Worm (Caenorhabditis elegans) whole organism, L1 larva: ENCODE data around the gene C48D1.5.

Experiments
- C16A3.4 ChIP-seq: fragments of 150-350 bp; optimal IDR thresholded peaks from 2 replicates; lab custom pipeline; 2014; ENCODE audit warnings: missing biosample characterization, missing genetic modification characterization
- C34B4.2 ChIP-seq: sonication (generic microtip); optimal IDR thresholded peaks from 2 replicates; lab custom pipeline; 2017; ENCODE audit warnings: mild to moderate bottlenecking, missing genetic modification characterization, missing compliant biosample characterization
- Y116A8C.19 ChIP-seq: sonication (generic microtip); optimal IDR thresholded peaks from 2 replicates; lab custom pipeline; 2016; ENCODE audit warnings: missing compliant biosample characterization, missing genetic modification characterization, borderline replicate concordance
- ceh-63 ChIP-seq: fragments of 200-800 bp; sonication (Bioruptor generic); optimal IDR thresholded peaks from 2 replicates; lab custom pipeline; 2018; ENCODE audit warnings: mild to moderate bottlenecking, missing genetic modification characterization, missing compliant biosample characterization
- ceh-8 ChIP-seq: fragments of 200-800 bp; sonication (Bioruptor generic); optimal IDR thresholded peaks from 2 replicates; lab custom pipeline; 2018; ENCODE audit warnings: mild to moderate bottlenecking, missing genetic modification characterization, moderate library complexity, missing compliant biosample characterization
- dpl-1 ChIP-seq, 3 experiments: fragments of 150-350 bp in 2 of 3; sonication (generic microtip) in 1 of 3; optimal IDR thresholded peaks; 2 replicates each; lab custom pipeline; 2014 to 2017; ENCODE audit warnings: missing biosample characterization in 3 of 3, missing genetic modification characterization in 3 of 3, missing genetic modification reagents in 3 of 3
- efl-1 ChIP-seq, 4 experiments: fragments of 150-350 bp; optimal IDR thresholded peaks in 3 of 4; peaks in 1 of 4; 1 replicate in 1 of 4; 2 replicates in 3 of 4; lab custom pipeline; 2014; ENCODE audit warnings: missing biosample characterization in 2 of 4, missing genetic modification characterization in 2 of 4, missing genetic modification reagents in 2 of 4
- egl-27 ChIP-seq, 2 experiments: fragments of 150-350 bp in 1 of 2; sonication (generic microtip); optimal IDR thresholded peaks; 3 replicates each; lab custom pipeline; 2017 to 2018; ENCODE audit warnings: missing biosample characterization in 2 of 2, missing genetic modification characterization in 2 of 2, missing genetic modification reagents in 2 of 2
- fkh-10 ChIP-seq: sonication (generic microtip); optimal IDR thresholded peaks from 2 replicates; lab custom pipeline; 2017; ENCODE audit warnings: missing biosample characterization, missing genetic modification reagents, missing genetic modification characterization
- fkh-8 ChIP-seq: sonication (generic microtip); optimal IDR thresholded peaks from 2 replicates; lab custom pipeline; 2016; ENCODE audit warnings: mild to moderate bottlenecking, missing genetic modification characterization, missing compliant biosample characterization
- grh-1 ChIP-seq: fragments of 200-800 bp; sonication (Bioruptor generic); IDR thresholded peaks from 2 replicates; pipeline ENCODE4 v1.3.6; 2022; ENCODE audit warnings: missing genetic modification reagents, missing genetic modification characterization, missing compliant biosample characterization
- hlh-17 ChIP-seq: fragments of 200-800 bp; sonication (Bioruptor generic); optimal IDR thresholded peaks from 2 replicates; lab custom pipeline; 2018; ENCODE audit warnings: missing genetic modification characterization, mild to moderate bottlenecking, missing compliant biosample characterization, moderate library complexity, borderline replicate concordance
- isw-1 ChIP-seq: fragments of 200-800 bp; sonication (Bioruptor generic); IDR thresholded peaks from 2 replicates; pipeline ENCODE4 v1.3.6; 2022; ENCODE audit warnings: missing genetic modification characterization, missing compliant biosample characterization
- lin-13 ChIP-seq: fragments of 150-350 bp; optimal IDR thresholded peaks from 2 replicates; lab custom pipeline; 2014; ENCODE audit warnings: missing biosample characterization, missing genetic modification reagents, missing genetic modification characterization
- mab-9 ChIP-seq: fragments of 200-800 bp; sonication (Bioruptor generic); IDR thresholded peaks from 2 replicates; pipeline ENCODE4 v1.3.6; 2022; ENCODE audit warnings: missing genetic modification reagents, missing genetic modification characterization, missing compliant biosample characterization
- mdl-1 ChIP-seq, 2 experiments: fragments of 150-350 bp; optimal IDR thresholded peaks; 2 replicates each; lab custom pipeline; 2014 to 2017; ENCODE audit warnings: missing biosample characterization in 2 of 2, missing genetic modification characterization in 2 of 2, inconsistent platforms in 1 of 2
- nhr-11 ChIP-seq: fragments of 150-350 bp; optimal IDR thresholded peaks from 2 replicates; lab custom pipeline; 2014; ENCODE audit warnings: missing biosample characterization, missing genetic modification characterization
- nhr-47 ChIP-seq: sonication (generic microtip); optimal IDR thresholded peaks from 2 replicates; lab custom pipeline; 2016; ENCODE audit warnings: mild to moderate bottlenecking, missing genetic modification characterization, moderate library complexity, missing compliant biosample characterization
- nhr-77 ChIP-seq: fragments of 150-350 bp; optimal IDR thresholded peaks from 2 replicates; lab custom pipeline; 2014; ENCODE audit warnings: missing biosample characterization, missing genetic modification characterization
- nhr-90 ChIP-seq: sonication (generic microtip); optimal IDR thresholded peaks from 2 replicates; lab custom pipeline; 2016; ENCODE audit warnings: mild to moderate bottlenecking, missing genetic modification characterization, missing compliant biosample characterization; ENCODE audit not compliant: poor library complexity
- snu-23 ChIP-seq: sonication (generic microtip); optimal IDR thresholded peaks from 2 replicates; lab custom pipeline; 2016; ENCODE audit warnings: missing genetic modification characterization, missing compliant biosample characterization
- sptf-1 ChIP-seq: fragments of 150-350 bp; optimal IDR thresholded peaks from 2 replicates; lab custom pipeline; 2014; ENCODE audit warnings: missing biosample characterization, missing genetic modification characterization
- swsn-7 ChIP-seq: sonication (generic microtip); optimal IDR thresholded peaks from 2 replicates; lab custom pipeline; 2016; ENCODE audit warnings: missing genetic modification characterization, missing compliant biosample characterization
- tlp-1 ChIP-seq: fragments of 150-350 bp; optimal IDR thresholded peaks from 2 replicates; lab custom pipeline; 2014; ENCODE audit warnings: missing biosample characterization, missing genetic modification characterization
- unc-130 ChIP-seq: fragments of 150-350 bp; optimal IDR thresholded peaks from 2 replicates; lab custom pipeline; 2017; ENCODE audit warnings: missing biosample characterization, missing genetic modification characterization, inconsistent platforms
- unc-30 ChIP-seq: sonication (generic microtip); optimal IDR thresholded peaks from 2 replicates; lab custom pipeline; 2017; ENCODE audit warnings: missing biosample characterization, missing genetic modification characterization
- unc-86 ChIP-seq: sonication (generic microtip); optimal IDR thresholded peaks from 2 replicates; lab custom pipeline; 2016; ENCODE audit warnings: missing genetic modification characterization, missing compliant biosample characterization
- vab-15 ChIP-seq: sonication (generic microtip); optimal IDR thresholded peaks from 2 replicates; lab custom pipeline; 2017; ENCODE audit warnings: missing genotype, mild to moderate bottlenecking, missing genetic modification characterization, missing compliant biosample characterization
- xbp-1 ChIP-seq: sonication (generic microtip); optimal IDR thresholded peaks from 2 replicates; lab custom pipeline; 2016; ENCODE audit warnings: missing genetic modification characterization, missing compliant biosample characterization

C48D1.5 gene

ce11 chrIV:13240078-13240841 is 18.5 kb downstream of the C48D1.5 start, which contains the start of gene rpl-12 (continued):
- TF ChIP-seq sptf-1 (tag; lab: Kevin White, UChicago) (no peak), C34B4.2 (tag; lab: Kevin White, UChicago) (peak; percentile 82), unc-30 (tag; lab: Kevin White, UChicago) (no peak), ceh-8 (GFP tag; lab: Kevin White, UChicago) (peak; percentile 98)

- TF ChIP-seq vab-15 (no peak), isw-1 (GFP tag; lab: Robert Waterston, UW) (no peak), xbp-1 (no peak), tlp-1 (tag; lab: Kevin White, UChicago) (no peak), sptf-1 (tag; lab: Kevin White, UChicago) (no peak), grh-1 (GFP tag; lab: Robert Waterston, UW) (no peak)
Observed at ce11 chrIV:13240842-13241143, 19.0 kb downstream of the C48D1.5 start, which contains the start of gene lin-54. Gene lin-54 (plus strand): TSS chrIV:13241044.

DNA sequence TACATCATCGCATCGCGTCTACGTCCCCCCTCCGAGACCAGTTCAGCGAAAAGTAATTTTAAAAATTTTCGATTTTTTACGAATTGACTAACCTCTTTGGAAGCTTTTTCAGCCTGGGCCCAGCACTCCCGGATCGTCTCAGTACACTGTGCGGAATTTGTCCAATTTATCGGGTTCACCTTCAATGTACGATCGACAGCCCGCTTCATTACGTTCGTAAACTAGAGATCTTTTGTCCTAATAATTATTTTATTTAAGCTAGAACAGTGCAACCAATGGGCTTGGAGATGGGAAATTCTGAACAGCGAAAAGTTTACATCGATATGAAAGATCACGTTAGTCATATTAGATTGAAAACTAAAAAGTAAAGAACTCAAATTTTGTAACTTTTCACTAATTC is 19.6 kb downstream of the C48D1.5 start:
- no peak for TF ChIP-seq fkh-10
- TF ChIP-seq lin-13 (GFP tag; lab: Kevin White, UChicago), result no peak
- TF ChIP-seq C16A3.4 (tag; lab: Kevin White, UChicago), result no peak
- no peak for TF ChIP-seq fkh-8 (tag; lab: Kevin White, UChicago)
- TF ChIP-seq Y116A8C.19 (tag; lab: Kevin White, UChicago), result no peak
- TF ChIP-seq swsn-7, result no peak

DNA sequence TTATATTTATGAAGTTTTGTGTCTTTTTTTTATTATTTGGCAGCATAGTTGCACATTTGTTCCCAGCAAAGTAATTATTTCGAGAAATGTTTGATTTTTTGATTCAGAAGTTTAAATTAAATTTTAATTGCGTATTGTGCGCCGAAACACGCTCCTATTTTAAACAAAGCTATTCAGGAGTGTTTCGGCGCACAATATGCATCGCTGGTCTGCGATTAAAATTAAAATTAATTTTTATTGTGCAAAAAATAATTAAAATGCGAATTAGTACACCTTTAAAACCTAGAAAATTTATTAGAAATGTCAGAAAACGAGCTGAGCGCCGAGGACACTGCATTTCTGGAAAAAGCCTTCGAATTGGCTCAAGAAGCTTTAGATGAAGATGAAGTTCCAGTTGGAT is 21.6 kb downstream of the C48D1.5 start, which contains the start of gene JC8.4:
JC8.4 (plus strand) TSS at position 301 of the 400 bp plus-strand sequence.
- TF ChIP-seq mab-9 (no peak), snu-23 (GFP tag; lab: Kevin White, UChicago) (no peak), efl-1 (optimal IDR thresholded peaks at IDR 0.05; lab: Kevin White, UChicago) (no peak), efl-1 (GFP tag; optimal IDR thresholded peaks at IDR 0.05 in 1 of 2; lab: Kevin White, UChicago) (peak in 1 of 2 experiments; percentile 33)
- TF ChIP-seq, all 84 proteins: peak for 1

ce11 chrIV:13244024-13244423 is 22.3 kb downstream of the C48D1.5 start, which contains the start of gene cox-11:
Gene cox-11 (plus strand): TSS chrIV:13244324.
- TF ChIP-seq tlp-1 (tag; lab: Kevin White, UChicago), result no peak

DNA sequence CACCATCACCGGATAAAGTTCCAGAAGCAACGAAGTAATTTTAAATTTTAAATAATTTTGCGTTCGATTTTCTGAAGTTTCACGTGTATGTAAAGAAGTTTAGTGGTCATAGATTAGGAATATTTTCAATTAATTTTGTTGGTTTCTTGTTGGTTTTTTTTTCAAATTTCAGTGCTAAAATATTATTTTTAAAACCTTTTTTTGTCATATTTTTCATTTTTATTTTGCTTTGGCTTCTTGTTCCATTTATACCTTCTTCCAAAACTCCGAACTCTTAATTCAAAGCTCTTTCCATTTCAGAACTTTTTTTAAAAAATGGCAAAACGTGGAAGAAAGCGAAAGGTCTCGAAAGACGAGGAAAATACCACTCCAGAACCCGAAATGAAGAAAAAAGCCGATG is 25.2 kb downstream of the C48D1.5 start, which contains the start of gene JC8.7:
JC8.7 (plus strand) TSS at position 301 of the 400 bp plus-strand sequence.
- TF ChIP-seq fkh-8 (tag; lab: Kevin White, UChicago), result no peak
- TF ChIP-seq mdl-1 (tag; optimal IDR thresholded peaks at IDR 0.05; lab: Kevin White, UChicago), result no peak
- no peak for TF ChIP-seq nhr-47
- no peak for TF ChIP-seq egl-27 (tag; optimal IDR thresholded peaks at IDR 0.05; lab: Kevin White, UChicago)
- TF ChIP-seq nhr-90 (tag; lab: Kevin White, UChicago), result no peak
- TF ChIP-seq dpl-1 (GFP tag; optimal IDR thresholded peaks at IDR 0.05; lab: Kevin White, UChicago), result no peak
- no peak for TF ChIP-seq hlh-17 (GFP tag; lab: Kevin White, UChicago)
- TF ChIP-seq ceh-63 (GFP tag; lab: Kevin White, UChicago), result no peak
- TF ChIP-seq unc-130 (tag; lab: Kevin White, UChicago), result no peak
- no peak for TF ChIP-seq nhr-77 (tag; lab: Kevin White, UChicago)
- no peak for TF ChIP-seq ceh-8 (GFP tag; lab: Kevin White, UChicago)
- TF ChIP-seq nhr-11 (tag; lab: Kevin White, UChicago), result no peak
- no peak for TF ChIP-seq unc-86
- TF ChIP-seq, all 84 proteins: peak for 0
